Worm (Caenorhabditis elegans) whole organism, young adult: ENCODE results near the gene F20D6.6.

ENCODE experiments used
- B0336.3 ChIP-seq: fragments of 200-800 bp; sonication (Bioruptor generic); IDR thresholded peaks from 2 replicates; pipeline ENCODE4 v1.3.6; 2022; ENCODE audit warnings: missing genetic modification characterization, missing compliant biosample characterization
- F22D6.2 ChIP-seq: sonication (generic microtip); optimal IDR thresholded peaks from 2 replicates; lab custom pipeline; 2016; ENCODE audit warnings: mild to moderate bottlenecking, missing genetic modification characterization, missing compliant biosample characterization
- F23B12.7 ChIP-seq: sonication (generic microtip); optimal IDR thresholded peaks from 2 replicates; lab custom pipeline; 2017; ENCODE audit warnings: missing genetic modification characterization, mild to moderate bottlenecking, missing compliant biosample characterization, antibody characterized with exemption, moderate library complexity; ENCODE audit not compliant: insufficient read depth
- F52B5.7 ChIP-seq: sonication (generic microtip); optimal IDR thresholded peaks from 2 replicates; lab custom pipeline; 2016; ENCODE audit warnings: mild to moderate bottlenecking, missing genetic modification characterization, missing compliant biosample characterization
- K12H6.12 ChIP-seq: fragments of 200-800 bp; sonication (Bioruptor generic); optimal IDR thresholded peaks from 2 replicates; lab custom pipeline; 2018; ENCODE audit warnings: mild to moderate bottlenecking, missing genetic modification characterization, missing compliant biosample characterization
- Y79H2A.3 ChIP-seq: fragments of 200-800 bp; sonication (Bioruptor generic); conservative IDR thresholded peaks from 2 replicates; pipeline ENCODE4 v1.3.6; 2022; ENCODE audit warnings: missing genetic modification reagents, missing genetic modification characterization, missing compliant biosample characterization
- ama-1 ChIP-seq, 3 experiments: fragments of 150-350 bp in 1 of 3; sonication (generic microtip) in 2 of 3; optimal IDR thresholded peaks; 2 replicates each; lab custom pipeline; 2014 to 2018; ENCODE audit warnings: missing biosample characterization in 2 of 3, missing genetic modification characterization in 2 of 3, missing genetic modification reagents in 2 of 3
- attf-5 ChIP-seq: fragments of 200-800 bp; sonication (Bioruptor generic); optimal IDR thresholded peaks from 2 replicates; lab custom pipeline; 2018; ENCODE audit warnings: mild to moderate bottlenecking, missing genetic modification characterization, missing compliant biosample characterization
- attf-6 ChIP-seq: fragments of 200-800 bp; sonication (Bioruptor generic); IDR thresholded peaks from 2 replicates; pipeline ENCODE4 v1.3.6; 2022; ENCODE audit warnings: missing genetic modification reagents, missing genetic modification characterization, missing compliant biosample characterization
- bed-1 ChIP-seq: fragments of 200-800 bp; sonication (Bioruptor generic); IDR thresholded peaks from 2 replicates; pipeline ENCODE4 v1.3.6; 2022; ENCODE audit warnings: missing genetic modification reagents, missing genetic modification characterization, missing compliant biosample characterization
- cebp-1 ChIP-seq, 2 experiments: fragments of 200-800 bp in 1 of 2; sonication (Bioruptor generic) in 1 of 2; sonication (generic microtip) in 1 of 2; IDR thresholded peaks in 1 of 2; optimal IDR thresholded peaks in 1 of 2; 2 replicates each; pipeline versions ENCODE4 v1.3.6 to Lab custom; 2017 to 2022; ENCODE audit warnings: missing compliant biosample characterization in 2 of 2, missing genetic modification characterization in 2 of 2, mild to moderate bottlenecking in 1 of 2, missing genetic modification reagents in 1 of 2, moderate library complexity in 1 of 2
- ceh-100 ChIP-seq: fragments of 200-800 bp; sonication (Bioruptor generic); IDR thresholded peaks from 2 replicates; pipeline ENCODE4 v1.3.6; 2022; ENCODE audit warnings: missing genetic modification reagents, missing genetic modification characterization, missing compliant biosample characterization
- ceh-27 ChIP-seq: fragments of 200-800 bp; sonication (Bioruptor generic); optimal IDR thresholded peaks from 2 replicates; lab custom pipeline; 2018; ENCODE audit warnings: mild to moderate bottlenecking, missing genetic modification characterization, moderate library complexity, missing compliant biosample characterization
- ceh-40 ChIP-seq: fragments of 200-800 bp; sonication (Bioruptor generic); IDR thresholded peaks from 2 replicates; pipeline ENCODE4 v1.3.6; 2022; ENCODE audit warnings: missing genetic modification characterization, missing compliant biosample characterization
- ceh-58 ChIP-seq: fragments of 200-800 bp; sonication (Bioruptor generic); IDR thresholded peaks from 2 replicates; pipeline ENCODE4 v1.3.6; 2022; ENCODE audit warnings: missing genetic modification characterization, missing compliant biosample characterization
- dox-1 ChIP-seq: fragments of 200-800 bp; sonication (Bioruptor generic); IDR thresholded peaks from 2 replicates; pipeline ENCODE4 v1.3.6; 2022; ENCODE audit warnings: missing genetic modification reagents, missing genetic modification characterization, missing compliant biosample characterization
- dpl-1 ChIP-seq: fragments of 150-350 bp; optimal IDR thresholded peaks from 2 replicates; lab custom pipeline; 2014; ENCODE audit warnings: missing biosample characterization, missing genetic modification reagents, missing genetic modification characterization
- hlh-12 ChIP-seq: sonication (generic microtip); optimal IDR thresholded peaks from 2 replicates; lab custom pipeline; 2016; ENCODE audit warnings: missing genetic modification characterization, missing compliant biosample characterization
- hmg-1.2 ChIP-seq: fragments of 200-800 bp; sonication (Bioruptor generic); IDR thresholded peaks from 2 replicates; pipeline ENCODE4 v1.3.6; 2022; ENCODE audit warnings: missing genetic modification reagents, missing genetic modification characterization, missing compliant biosample characterization
- let-607 ChIP-seq, 2 experiments: fragments of 200-800 bp in 1 of 2; sonication (Bioruptor generic) in 1 of 2; sonication (generic microtip) in 1 of 2; optimal IDR thresholded peaks; 2 replicates each; lab custom pipeline; 2016 to 2018; ENCODE audit warnings: mild to moderate bottlenecking in 2 of 2, missing compliant biosample characterization in 2 of 2, missing genetic modification characterization in 2 of 2, moderate library complexity in 2 of 2, missing genotype in 1 of 2
- lin-35 ChIP-seq, 3 experiments: fragments of 150-350 bp in 2 of 3; sonication (generic microtip) in 1 of 3; optimal IDR thresholded peaks; 2 replicates each; lab custom pipeline; 2014 to 2018; ENCODE audit warnings: missing biosample characterization in 3 of 3, missing genetic modification characterization in 3 of 3, missing genetic modification reagents in 3 of 3
- lin-54 ChIP-seq: fragments of 200-800 bp; sonication (Bioruptor generic); optimal IDR thresholded peaks from 2 replicates; lab custom pipeline; 2018; ENCODE audit warnings: mild to moderate bottlenecking, missing genetic modification characterization, missing compliant biosample characterization
- lir-1 ChIP-seq: fragments of 200-800 bp; sonication (Bioruptor generic); conservative IDR thresholded peaks from 2 replicates; pipeline ENCODE4 v1.3.6; 2022; ENCODE audit warnings: missing genetic modification reagents, missing genetic modification characterization, missing compliant biosample characterization
- lsl-1 ChIP-seq: fragments of 200-800 bp; sonication (Bioruptor generic); optimal IDR thresholded peaks from 2 replicates; lab custom pipeline; 2018; ENCODE audit warnings: mild to moderate bottlenecking, missing genetic modification characterization, moderate library complexity, missing compliant biosample characterization
- madf-3 ChIP-seq: fragments of 200-800 bp; sonication (Bioruptor generic); IDR thresholded peaks from 2 replicates; pipeline ENCODE4 v1.3.6; 2022; ENCODE audit warnings: missing genetic modification reagents, missing genetic modification characterization, missing compliant biosample characterization
- madf-6 ChIP-seq: fragments of 200-800 bp; sonication (Bioruptor generic); IDR thresholded peaks from 2 replicates; pipeline ENCODE4 v1.3.6; 2022; ENCODE audit warnings: missing genetic modification reagents, missing genetic modification characterization, missing compliant biosample characterization
- mcd-1 ChIP-seq: fragments of 200-800 bp; sonication (Bioruptor generic); IDR thresholded peaks from 2 replicates; pipeline ENCODE4 v1.3.6; 2022; ENCODE audit warnings: missing genetic modification reagents, missing genetic modification characterization, missing compliant biosample characterization
- nfyb-1 ChIP-seq: fragments of 200-800 bp; sonication (Bioruptor generic); IDR thresholded peaks from 2 replicates; pipeline ENCODE4 v1.3.6; 2022; ENCODE audit warnings: missing genetic modification reagents, missing genetic modification characterization, missing compliant biosample characterization
- nhr-179 ChIP-seq: sonication (generic microtip); optimal IDR thresholded peaks from 2 replicates; lab custom pipeline; 2016; ENCODE audit warnings: mild to moderate bottlenecking, missing genetic modification characterization, missing compliant biosample characterization
- nhr-80 ChIP-seq: sonication (generic microtip); optimal IDR thresholded peaks from 2 replicates; lab custom pipeline; 2016; ENCODE audit warnings: missing genetic modification characterization, missing compliant biosample characterization
- pbrm-1 ChIP-seq: fragments of 200-800 bp; sonication (Bioruptor generic); IDR thresholded peaks from 2 replicates; pipeline ENCODE4 v1.3.6; 2022; ENCODE audit warnings: missing genetic modification reagents, missing genetic modification characterization, missing compliant biosample characterization
- pha-4 ChIP-seq: fragments of 150-350 bp; sonication (generic microtip); optimal IDR thresholded peaks from 2 replicates; lab custom pipeline; 2014; ENCODE audit warnings: missing biosample characterization, missing genetic modification reagents, missing genetic modification characterization
- rpc-1 ChIP-seq, 2 experiments: fragments of 150-350 bp in 1 of 2; sonication (generic microtip) in 1 of 2; optimal IDR thresholded peaks; 2 replicates each; lab custom pipeline; 2014 to 2018; ENCODE audit warnings: missing biosample characterization in 1 of 2, missing genetic modification characterization in 1 of 2, missing genetic modification reagents in 1 of 2, missing genotype in 1 of 2
- somi-1 ChIP-seq: fragments of 200-800 bp; sonication (Bioruptor generic); optimal IDR thresholded peaks from 2 replicates; lab custom pipeline; 2018; ENCODE audit warnings: mild to moderate bottlenecking, missing genetic modification characterization, missing compliant biosample characterization
- tbp1 ChIP-seq: fragments of 200-800 bp; sonication (Bioruptor generic); optimal IDR thresholded peaks from 2 replicates; lab custom pipeline; 2018; ENCODE audit warnings: mild to moderate bottlenecking, missing genetic modification characterization, missing compliant biosample characterization

The F20D6.6 gene

ce11 chrV:8130149-8130661 lies 29.5 kb upstream of the F20D6.6 start, which contains the start of gene snap-1:
Gene snap-1, plus strand, starts transcription at chrV:8130611.
- TF ChIP-seq lin-35 (GFP tag; optimal IDR thresholded peaks at IDR 0.05; lab: Kevin White, UChicago): peak in 1 of 3 experiments; percentile 44
- TF ChIP-seq dox-1 (GFP tag; lab: Robert Waterston, UW): peak; percentile 51; the same call in 1 of the 2 replicates
- TF ChIP-seq tbp1: peak; percentile 3
- peak; percentile 17 for TF ChIP-seq lin-54 (GFP tag; lab: Kevin White, UChicago)
- TF ChIP-seq lsl-1 (GFP tag; lab: Kevin White, UChicago): no peak
- 0 out of 2 replicates have a peak, but pooled peaks have one; percentile 47 for TF ChIP-seq mcd-1
- no peak for TF ChIP-seq F52B5.7 (tag; lab: Kevin White, UChicago)
- TF ChIP-seq B0336.3 (GFP tag; lab: Robert Waterston, UW): no peak
- no peak for TF ChIP-seq bed-1 (GFP tag; lab: Robert Waterston, UW)
- TF ChIP-seq cebp-1 (GFP tag; IDR thresholded peaks at IDR 0.05; lab: Robert Waterston, UW): peak; percentile 90
- peak; percentile 95 for TF ChIP-seq cebp-1 (tag; optimal IDR thresholded peaks at IDR 0.05; lab: Kevin White, UChicago)
- TF ChIP-seq nhr-80 (tag; lab: Kevin White, UChicago): peak; percentile 16
- TF ChIP-seq K12H6.12 (tag; lab: Kevin White, UChicago): peak; percentile 73
- TF ChIP-seq ceh-100 (GFP tag; lab: Robert Waterston, UW): no peak
- TF ChIP-seq F22D6.2 (tag; lab: Kevin White, UChicago): no peak
- peak; percentile 46 for TF ChIP-seq ceh-27
- 0 out of 2 replicates have a peak, but pooled peaks have one; percentile 46 for TF ChIP-seq ceh-40 (GFP tag; lab: Robert Waterston, UW)
- no peak for TF ChIP-seq Y79H2A.3
- peak; percentile 83 for TF ChIP-seq attf-5
- TF ChIP-seq somi-1: no peak
- TF ChIP-seq nhr-179: no peak
- peak; percentile 44 for TF ChIP-seq ama-1 (optimal IDR thresholded peaks at IDR 0.05; lab: Kevin White, UChicago)
- TF ChIP-seq ama-1 (GFP tag; optimal IDR thresholded peaks at IDR 0.05; lab: Kevin White, UChicago): no peak
- TF ChIP-seq attf-6 (GFP tag; lab: Robert Waterston, UW): no peak
- TF ChIP-seq ceh-58 (GFP tag; lab: Robert Waterston, UW): no peak
- peak; percentile 45; the same call in 1 of the 2 replicates for TF ChIP-seq hmg-1.2 (GFP tag; lab: Robert Waterston, UW)
- TF ChIP-seq dpl-1 (GFP tag; lab: Kevin White, UChicago): no peak
- TF ChIP-seq lir-1: no peak
- TF ChIP-seq pbrm-1 (GFP tag; lab: Robert Waterston, UW): peak; percentile 27; the same call in 1 of the 2 replicates

- TF ChIP-seq madf-6 (GFP tag; lab: Robert Waterston, UW) (0 out of 2 replicates have a peak, but pooled peaks have one; percentile 14), hlh-12 (tag; lab: Kevin White, UChicago) (no peak), nfyb-1 (GFP tag; lab: Robert Waterston, UW) (no peak), madf-3 (0 out of 2 replicates have a peak, but pooled peaks have one; percentile 62), tbp1 (no peak), B0336.3 (GFP tag; lab: Robert Waterston, UW) (no peak), lin-54 (GFP tag; lab: Kevin White, UChicago) (no peak), pha-4 (tag; lab: Kevin White, UChicago) (no peak), K12H6.12 (tag; lab: Kevin White, UChicago) (no peak), let-607 (tag; optimal IDR thresholded peaks at IDR 0.05; lab: Kevin White, UChicago) (no peak), rpc-1 (optimal IDR thresholded peaks at IDR 0.05; lab: Kevin White, UChicago) (no peak), rpc-1 (tag; optimal IDR thresholded peaks at IDR 0.05; lab: Kevin White, UChicago) (no peak), F23B12.7 (tag; lab: Kevin White, UChicago) (no peak), cebp-1 (GFP tag; IDR thresholded peaks at IDR 0.05; lab: Robert Waterston, UW) (no peak), cebp-1 (tag; optimal IDR thresholded peaks at IDR 0.05; lab: Kevin White, UChicago) (peak; percentile 59)
Observed at ce11 chrV:8130812-8131211, 28.9 kb upstream of the F20D6.6 start.
